Fruit fly (Drosophila melanogaster): Measurements from ENCODE around the gene CG7443.
A peak's percentile ranks its signal among the peaks of the same experiment; 100 is the strongest.

The CG7443 gene

dm6 chr3R:8354458-8354857, 30.3 kb downstream of the CG7443 start (continued):
- TF ChIP-seq CG9139 (GFP tag; optimal IDR thresholded peaks at IDR 0.05) (no peak), CG4318 (GFP tag; optimal IDR thresholded peaks at IDR 0.05) (no peak), Smox (GFP tag; optimal IDR thresholded peaks at IDR 0.05) (no peak), Ets21C (GFP tag; optimal IDR thresholded peaks at IDR 0.05) (peak; percentile 44), spab (GFP tag; optimal IDR thresholded peaks at IDR 0.05) (no peak), CG16779 (tag; optimal IDR thresholded peaks at IDR 0.05) (no peak), esn (GFP tag; optimal IDR thresholded peaks at IDR 0.05) (peak; percentile 67), Lpt (GFP tag; optimal IDR thresholded peaks at IDR 0.05) (no peak), topi (GFP tag; optimal IDR thresholded peaks at IDR 0.05) (peak; percentile 63), vri (GFP tag; optimal IDR thresholded peaks at IDR 0.05) (peak; percentile 29), CG15336 (GFP tag; IDR thresholded peaks at IDR 0.05) (peak; percentile 68), cyc (GFP tag; optimal IDR thresholded peaks at IDR 0.05) (peak; percentile 63), CG6792 (GFP tag; optimal IDR thresholded peaks at IDR 0.05) (peak; percentile 8), Gug (GFP tag; IDR thresholded peaks at IDR 0.05) (peak; percentile 38; the same call in 1 of the 2 replicates), Hr39 (GFP tag; optimal IDR thresholded peaks at IDR 0.05) (peak; percentile 59), CG11294 (GFP tag; IDR thresholded peaks at IDR 0.05) (peak; percentile 38; the same call in 1 of the 2 replicates), CG6808 (GFP tag; optimal IDR thresholded peaks at IDR 0.05) (no peak), Met (GFP tag; optimal IDR thresholded peaks at IDR 0.05) (peak; percentile 77), CG6276 (GFP tag; optimal IDR thresholded peaks at IDR 0.05) (peak; percentile 7), svp (GFP tag) (peak; percentile 86), pdm3 (GFP tag; optimal IDR thresholded peaks at IDR 0.05) (peak; percentile 44), CG6163 (GFP tag; IDR thresholded peaks at IDR 0.05) (peak; percentile 81)

- peak; percentile 16 to 68 for TF ChIP-seq ss (GFP tag; optimal IDR thresholded peaks at IDR 0.05)
- peak; percentile 88 for TF ChIP-seq achi (GFP tag; optimal IDR thresholded peaks at IDR 0.05)
- TF ChIP-seq Sox14 (GFP tag; optimal IDR thresholded peaks at IDR 0.05) = peak; percentile 71
- peak; percentile 41 for TF ChIP-seq CG1621 (tag; optimal IDR thresholded peaks at IDR 0.05)
- TF ChIP-seq esn (GFP tag; optimal IDR thresholded peaks at IDR 0.05) = peak; percentile 22
- no peak for TF ChIP-seq svp (GFP tag)
- TF ChIP-seq dsx (GFP tag; optimal IDR thresholded peaks at IDR 0.05; ENCODE audit: poor library complexity, severe bottlenecking) = peak; percentile 70
- peak; percentile 65 for TF ChIP-seq Hr39 (GFP tag; optimal IDR thresholded peaks at IDR 0.05)
- TF ChIP-seq Eip93F (GFP tag; optimal IDR thresholded peaks at IDR 0.05) = no peak
- peak; percentile 74 for TF ChIP-seq fd85E (GFP tag; optimal IDR thresholded peaks at IDR 0.05)
- TF ChIP-seq CG9139 (GFP tag; optimal IDR thresholded peaks at IDR 0.05) = no peak
- TF ChIP-seq Blimp-1 (GFP tag; optimal IDR thresholded peaks at IDR 0.05) = no peak
- TF ChIP-seq CG6792 (GFP tag; optimal IDR thresholded peaks at IDR 0.05) = peak; percentile 81
- peak; percentile 90 for TF ChIP-seq dac (GFP tag; optimal IDR thresholded peaks at IDR 0.05)
- TF ChIP-seq Gug (GFP tag; IDR thresholded peaks at IDR 0.05) = peak; percentile 92
- peak; percentile 68 for TF ChIP-seq CG6808 (GFP tag; optimal IDR thresholded peaks at IDR 0.05)
- TF ChIP-seq topi (GFP tag; optimal IDR thresholded peaks at IDR 0.05) = peak; percentile 73
- TF ChIP-seq CG10669 (GFP tag; optimal IDR thresholded peaks at IDR 0.05) = peak; percentile 78
- peak; percentile 99 for TF ChIP-seq Eip78C (GFP tag)
- TF ChIP-seq CG4318 (GFP tag; optimal IDR thresholded peaks at IDR 0.05) = peak; percentile 95
- no peak for TF ChIP-seq vri (GFP tag; optimal IDR thresholded peaks at IDR 0.05)
- TF ChIP-seq CG6854 (GFP tag; optimal IDR thresholded peaks at IDR 0.05) = no peak
- TF ChIP-seq fkh (GFP tag; optimal IDR thresholded peaks at IDR 0.05) = no peak
- TF ChIP-seq Lpt (GFP tag; optimal IDR thresholded peaks at IDR 0.05) = peak; percentile 89
- TF ChIP-seq Hr4 (GFP tag; optimal IDR thresholded peaks at IDR 0.05) = peak; percentile 97
- peak; percentile 92 for TF ChIP-seq Sox15 (GFP tag; optimal IDR thresholded peaks at IDR 0.05)
- peak; percentile 79 for TF ChIP-seq CG10631 (GFP tag; optimal IDR thresholded peaks at IDR 0.05)
- peak; percentile 69 for TF ChIP-seq cyc (GFP tag; optimal IDR thresholded peaks at IDR 0.05)
- peak; percentile 95 for TF ChIP-seq eg (GFP tag; IDR thresholded peaks at IDR 0.05)
- peak; percentile 89 for TF ChIP-seq acj6 (GFP tag; optimal IDR thresholded peaks at IDR 0.05)
- TF ChIP-seq lz (GFP tag; optimal IDR thresholded peaks at IDR 0.05) = peak; percentile 76
- peak; percentile 37 for TF ChIP-seq Met (GFP tag; optimal IDR thresholded peaks at IDR 0.05)
- peak; percentile 93 for TF ChIP-seq CG32006 (GFP tag; optimal IDR thresholded peaks at IDR 0.05)
- TF ChIP-seq salr (GFP tag; optimal IDR thresholded peaks at IDR 0.05) = peak; percentile 56 to 60
- peak; percentile 89 for TF ChIP-seq CG7368 (GFP tag; optimal IDR thresholded peaks at IDR 0.05)
- TF ChIP-seq pdm3 (GFP tag; optimal IDR thresholded peaks at IDR 0.05) = peak; percentile 95
- peak; percentile 95 for TF ChIP-seq net (GFP tag; optimal IDR thresholded peaks at IDR 0.05)
- TF ChIP-seq Smox (GFP tag; optimal IDR thresholded peaks at IDR 0.05) = peak; percentile 7
- TF ChIP-seq CG6163 (GFP tag; IDR thresholded peaks at IDR 0.05) = peak; percentile 91
- TF ChIP-seq Hr38 (GFP tag; optimal IDR thresholded peaks at IDR 0.05) = peak; percentile 27
- peak; percentile 86 for TF ChIP-seq Eip75B (GFP tag; optimal IDR thresholded peaks at IDR 0.05)
Observed at dm6 chr3R:8354969-8355368, 30.9 kb downstream of the CG7443 start.

Measured in whole organism, prepupa.